Fruit fly (Drosophila melanogaster): ENCODE results near the gene CG5418.
A peak's percentile ranks its signal among the peaks of the same experiment; 100 is the strongest.

Gene CG5418

DNA sequence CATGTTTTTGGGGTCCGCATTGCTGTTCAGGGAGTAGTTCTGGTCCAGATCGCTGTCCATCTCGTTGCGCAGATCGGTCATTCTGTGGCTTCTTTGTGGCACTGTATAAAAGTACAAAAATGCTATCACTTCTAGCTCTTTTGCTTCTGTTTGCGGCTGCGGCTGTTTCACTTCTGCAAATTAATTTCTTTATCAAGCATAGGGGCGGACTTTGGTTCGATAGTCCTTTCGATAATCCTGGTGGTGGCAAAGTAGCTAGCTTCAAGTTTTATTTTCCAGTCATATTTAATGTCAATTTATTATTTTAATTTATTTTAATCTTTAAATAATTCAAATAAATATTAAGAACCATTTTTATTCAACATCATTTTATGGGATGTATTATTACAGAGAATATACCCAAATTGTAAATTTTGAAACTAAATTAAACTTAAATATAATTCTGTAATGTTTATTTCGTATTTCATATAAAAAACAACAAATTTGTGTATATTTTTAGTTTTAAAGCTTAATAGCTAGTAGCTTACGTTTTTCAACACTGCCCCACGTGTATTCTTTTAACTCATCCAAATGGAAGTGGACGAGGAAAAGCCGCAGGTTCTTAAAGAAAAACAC, 25.4 kb downstream of the CG5418 start, which contains the start of the genes CG5446 and Trm1 (continued):
- no peak for TF ChIP-seq CG9876 (GFP tag; optimal IDR thresholded peaks at IDR 0.05)
- peak; percentile 76 for TF ChIP-seq Meics (GFP tag; optimal IDR thresholded peaks at IDR 0.05)
- no peak for TF ChIP-seq salm (tag; optimal IDR thresholded peaks at IDR 0.05)
- no peak for TF ChIP-seq Bdp1 (GFP tag; optimal IDR thresholded peaks at IDR 0.05)
- TF ChIP-seq CG6654 (GFP tag; optimal IDR thresholded peaks at IDR 0.05) = no peak
- peak; percentile 85 for TF ChIP-seq CG7556 (GFP tag; optimal IDR thresholded peaks at IDR 0.05)
- peak; percentile 11 for TF ChIP-seq Asciz (GFP tag; optimal IDR thresholded peaks at IDR 0.05)

DNA sequence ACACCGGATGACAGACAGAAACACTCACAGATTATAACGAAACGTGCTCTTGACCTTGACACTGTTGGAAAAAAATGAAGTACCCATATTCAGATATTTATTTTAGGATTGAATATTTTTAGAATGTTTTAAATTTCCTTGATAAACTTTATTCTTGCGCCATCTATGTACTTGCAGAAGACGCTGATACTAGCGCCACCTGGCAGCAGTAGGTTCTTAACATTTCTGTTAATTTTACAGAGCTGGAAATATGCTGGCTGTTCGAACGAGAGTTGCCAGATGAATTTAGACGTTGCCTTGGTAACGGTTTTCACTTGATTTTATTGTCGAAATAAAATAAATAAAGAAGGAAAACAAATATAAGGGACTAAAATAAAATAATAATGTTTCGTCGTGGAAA, 28.5 kb downstream of the CG5418 start, which contains the start of gene Fam92:
Gene Fam92, plus strand, starts transcription at position 350 of the 400 bp plus-strand sequence.
- no peak for TF ChIP-seq CHES-1-like (GFP tag; optimal IDR thresholded peaks at IDR 0.05)
- TF ChIP-seq CG3281 (GFP tag; optimal IDR thresholded peaks at IDR 0.05) = peak; percentile 12
- no peak for TF ChIP-seq tap (tag; optimal IDR thresholded peaks at IDR 0.05)
- peak; percentile 56 for TF ChIP-seq lab (GFP tag; optimal IDR thresholded peaks at IDR 0.05)
- no peak for TF ChIP-seq gcm2 (GFP tag; optimal IDR thresholded peaks at IDR 0.05)
- TF ChIP-seq CG2712 (tag; optimal IDR thresholded peaks at IDR 0.05) = peak; percentile 74
- peak; percentile 30; the same call in 1 of the 2 replicates for TF ChIP-seq CG31441 (GFP tag; IDR thresholded peaks at IDR 0.05)
- peak; percentile 70 for TF ChIP-seq CG7987 (GFP tag; optimal IDR thresholded peaks at IDR 0.05)
- TF ChIP-seq CG16815 (GFP tag; optimal IDR thresholded peaks at IDR 0.05) = no peak
- no peak for TF ChIP-seq klu (GFP tag; IDR thresholded peaks at IDR 0.05)
- TF ChIP-seq Eip74EF (GFP tag; optimal IDR thresholded peaks at IDR 0.05) = no peak
- 0 out of 2 replicates have a peak, but pooled peaks have one; percentile 27 for TF ChIP-seq CG42726 (GFP tag; IDR thresholded peaks at IDR 0.05; ENCODE audit: partially characterized antibody)
- TF ChIP-seq trem (tag; optimal IDR thresholded peaks at IDR 0.05) = peak; percentile 63
- no peak; the same call in 2 of the 3 replicates for TF ChIP-seq row (GFP tag; IDR thresholded peaks at IDR 0.05)
- peak; percentile 43 for TF ChIP-seq pum (GFP tag; optimal IDR thresholded peaks at IDR 0.05)
- no peak for TF ChIP-seq vnd (GFP tag; IDR thresholded peaks at IDR 0.05; ENCODE audit: partially characterized antibody)
- TF ChIP-seq HLH3B (GFP tag; IDR thresholded peaks at IDR 0.05) = no peak
- no peak for TF ChIP-seq danr (GFP tag; IDR thresholded peaks at IDR 0.05)
- TF ChIP-seq Hand (GFP tag; optimal IDR thresholded peaks at IDR 0.05) = no peak
- TF ChIP-seq Neu2 (GFP tag; optimal IDR thresholded peaks at IDR 0.05; ENCODE audit: borderline replicate concordance) = no peak
- peak; percentile 11 for TF ChIP-seq CG9727 (GFP tag; optimal IDR thresholded peaks at IDR 0.05)
- no peak for TF ChIP-seq cato (GFP tag; optimal IDR thresholded peaks at IDR 0.05; ENCODE audit: borderline replicate concordance)
- no peak for TF ChIP-seq CG7556 (GFP tag; optimal IDR thresholded peaks at IDR 0.05)
- no peak for TF ChIP-seq CG9876 (GFP tag; optimal IDR thresholded peaks at IDR 0.05)
- TF ChIP-seq D19B (GFP tag; optimal IDR thresholded peaks at IDR 0.05) = no peak
- no peak for TF ChIP-seq CG10321 (GFP tag; IDR thresholded peaks at IDR 0.05)
- peak; percentile 51 for TF ChIP-seq HmgZ (tag; optimal IDR thresholded peaks at IDR 0.05)
- TF ChIP-seq CG33213 (GFP tag; optimal IDR thresholded peaks at IDR 0.05) = peak; percentile 47
- no peak for TF ChIP-seq vfl (GFP tag; optimal IDR thresholded peaks at IDR 0.05)
- TF ChIP-seq CG31388 (GFP tag; optimal IDR thresholded peaks at IDR 0.05) = no peak
- TF ChIP-seq CG18599 (GFP tag; optimal IDR thresholded peaks at IDR 0.05) = peak; percentile 42
- TF ChIP-seq CG17328 (GFP tag; IDR thresholded peaks at IDR 0.05) = peak; percentile 34; the same call in 1 of the 2 replicates
- TF ChIP-seq CG11504 (tag; optimal IDR thresholded peaks at IDR 0.05) = peak; percentile 68
- no peak for TF ChIP-seq corto (GFP tag; optimal IDR thresholded peaks at IDR 0.05)
- TF ChIP-seq CG13123 (GFP tag; optimal IDR thresholded peaks at IDR 0.05) = no peak
- TF ChIP-seq CG4617 (GFP tag; optimal IDR thresholded peaks at IDR 0.05; ENCODE audit: borderline replicate concordance) = peak; percentile 2
- no peak for TF ChIP-seq CG11398 (GFP tag; optimal IDR thresholded peaks at IDR 0.05)
- no peak for TF ChIP-seq chinmo (GFP tag; IDR thresholded peaks at IDR 0.05; ENCODE audit: partially characterized antibody)
- TF ChIP-seq Dip2 (GFP tag; IDR thresholded peaks at IDR 0.05) = no peak
- no peak for TF ChIP-seq Jarid2 (GFP tag; optimal IDR thresholded peaks at IDR 0.05)
- TF ChIP-seq CG1233 (GFP tag; optimal IDR thresholded peaks at IDR 0.05) = peak; percentile 41
- peak; percentile 89 for TF ChIP-seq stwl (tag; optimal IDR thresholded peaks at IDR 0.05)
